Worm (Caenorhabditis elegans) whole organism, L4 larva: ENCODE measurements around the gene W03A5.1.

Source experiments
- F49E8.2 ChIP-seq: sonication (generic microtip); optimal IDR thresholded peaks from 2 replicates; lab custom pipeline; 2016; ENCODE audit warnings: missing compliant biosample characterization, mild to moderate bottlenecking, missing genetic modification characterization, borderline replicate concordance
- T20F7.1 ChIP-seq: fragments of 200-800 bp; sonication (Bioruptor generic); optimal IDR thresholded peaks from 2 replicates; lab custom pipeline; 2018; ENCODE audit warnings: mild to moderate bottlenecking, missing genetic modification characterization, missing compliant biosample characterization
- T26A8.4 ChIP-seq: fragments of 200-800 bp; sonication (Bioruptor generic); IDR thresholded peaks from 2 replicates; pipeline ENCODE4 v1.3.6; 2022; ENCODE audit warnings: missing genetic modification characterization, missing compliant biosample characterization
- Y5F2A.4 ChIP-seq: fragments of 200-800 bp; sonication (Bioruptor generic); optimal IDR thresholded peaks from 2 replicates; lab custom pipeline; 2018; ENCODE audit warnings: mild to moderate bottlenecking, missing genetic modification characterization, missing compliant biosample characterization
- ZK337.2 ChIP-seq: fragments of 200-800 bp; sonication (Bioruptor generic); IDR thresholded peaks from 2 replicates; pipeline ENCODE4 v1.3.6; 2022; ENCODE audit warnings: missing genetic modification reagents, missing genetic modification characterization, missing compliant biosample characterization
- aha-1 ChIP-seq: fragments of 150-350 bp; peaks from one replicate; lab custom pipeline; 2014; ENCODE audit warnings: missing biosample characterization, missing genetic modification characterization
- arid-1 ChIP-seq: fragments of 200-800 bp; sonication (Bioruptor generic); conservative IDR thresholded peaks from 2 replicates; pipeline ENCODE4 v1.3.6; 2022; ENCODE audit warnings: missing genetic modification reagents, missing genetic modification characterization, missing compliant biosample characterization
- ceh-20 ChIP-seq: fragments of 200-800 bp; sonication (Bioruptor generic); IDR thresholded peaks from 2 replicates; pipeline ENCODE4 v1.3.6; 2022; ENCODE audit warnings: missing genetic modification reagents, missing genetic modification characterization, missing compliant biosample characterization
- daf-12 ChIP-seq: fragments of 150-350 bp; optimal IDR thresholded peaks from 2 replicates; lab custom pipeline; 2014; ENCODE audit warnings: missing biosample characterization, missing genetic modification reagents, missing genetic modification characterization
- daf-16 ChIP-seq, 3 experiments: sonication (generic microtip); optimal IDR thresholded peaks; 2 replicates each; lab custom pipeline; 2016 to 2017; ENCODE audit warnings: missing genetic modification characterization in 3 of 3, missing genetic modification reagents in 3 of 3, mild to moderate bottlenecking in 2 of 3, missing compliant biosample characterization in 2 of 3, missing biosample characterization in 1 of 3, moderate library complexity in 1 of 3
- dmd-6 ChIP-seq: fragments of 200-800 bp; sonication (Bioruptor generic); IDR thresholded peaks from 2 replicates; pipeline ENCODE4 v1.3.6; 2022; ENCODE audit warnings: missing genetic modification reagents, missing genetic modification characterization, missing compliant biosample characterization
- dpl-1 ChIP-seq: fragments of 150-350 bp; optimal IDR thresholded peaks from 2 replicates; lab custom pipeline; 2014; ENCODE audit warnings: missing biosample characterization, missing genetic modification reagents, missing genetic modification characterization
- dve-1 ChIP-seq: sonication (generic microtip); optimal IDR thresholded peaks from 2 replicates; lab custom pipeline; 2017; ENCODE audit warnings: antibody characterized with exemption, mild to moderate bottlenecking, missing genetic modification characterization, missing compliant biosample characterization; ENCODE audit not compliant: insufficient read depth
- hif-1 ChIP-seq, 2 experiments: sonication (generic microtip); optimal IDR thresholded peaks; 2 replicates each; lab custom pipeline; 2016 to 2017; ENCODE audit warnings: missing compliant biosample characterization in 2 of 2, missing genetic modification characterization in 2 of 2, missing genetic modification reagents in 2 of 2, missing genotype in 2 of 2, mild to moderate bottlenecking in 1 of 2
- hlh-11 ChIP-seq: fragments of 200-800 bp; sonication (Bioruptor generic); optimal IDR thresholded peaks from 2 replicates; lab custom pipeline; 2018; ENCODE audit warnings: mild to moderate bottlenecking, missing genetic modification characterization, missing compliant biosample characterization
- hlh-30 ChIP-seq: sonication (generic microtip); optimal IDR thresholded peaks from 2 replicates; lab custom pipeline; 2017; ENCODE audit warnings: antibody characterized with exemption, mild to moderate bottlenecking, missing genetic modification characterization, missing compliant biosample characterization; ENCODE audit not compliant: insufficient read depth
- hmg-1.1 ChIP-seq: fragments of 200-800 bp; sonication (Bioruptor generic); IDR thresholded peaks from 2 replicates; pipeline ENCODE4 v1.3.6; 2022; ENCODE audit warnings: missing genetic modification reagents, missing genetic modification characterization, missing compliant biosample characterization
- lin-1 ChIP-seq: fragments of 200-800 bp; sonication (Bioruptor generic); IDR thresholded peaks from 2 replicates; pipeline ENCODE4 v1.3.6; 2022; ENCODE audit warnings: missing genetic modification reagents, missing genetic modification characterization, missing compliant biosample characterization
- lin-39 ChIP-seq: fragments of 150-350 bp; optimal IDR thresholded peaks from 2 replicates; lab custom pipeline; 2014; ENCODE audit warnings: missing biosample characterization, missing genetic modification reagents, missing genetic modification characterization
- lsy-2 ChIP-seq, 2 experiments: fragments of 150-350 bp in 1 of 2; sonication (generic microtip) in 1 of 2; optimal IDR thresholded peaks; 2 replicates each; lab custom pipeline; 2014 to 2017; ENCODE audit warnings: missing biosample characterization in 2 of 2, missing genetic modification characterization in 2 of 2
- mep-1 ChIP-seq: fragments of 150-350 bp; sonication (generic microtip); optimal IDR thresholded peaks from 3 replicates; lab custom pipeline; 2014; ENCODE audit warnings: missing biosample characterization, missing genetic modification characterization
- mes-2 ChIP-seq: sonication (generic microtip); optimal IDR thresholded peaks from 2 replicates; lab custom pipeline; 2016; ENCODE audit warnings: missing genotype, mild to moderate bottlenecking, missing genetic modification characterization, missing compliant biosample characterization; ENCODE audit not compliant: poor library complexity, severe bottlenecking
- mxl-3 ChIP-seq: fragments of 200-800 bp; sonication (Bioruptor generic); optimal IDR thresholded peaks from 2 replicates; lab custom pipeline; 2018; ENCODE audit warnings: mild to moderate bottlenecking, missing genetic modification characterization, missing compliant biosample characterization
- nhr-10 ChIP-seq: fragments of 150-350 bp; optimal IDR thresholded peaks from 2 replicates; lab custom pipeline; 2014; ENCODE audit warnings: missing biosample characterization, missing genetic modification characterization
- nhr-102 ChIP-seq: sonication (generic microtip); optimal IDR thresholded peaks from 2 replicates; lab custom pipeline; 2016; ENCODE audit warnings: mild to moderate bottlenecking, missing genetic modification characterization, moderate library complexity, missing compliant biosample characterization
- nhr-11 ChIP-seq: fragments of 150-350 bp; optimal IDR thresholded peaks from 2 replicates; lab custom pipeline; 2014; ENCODE audit warnings: missing biosample characterization, missing genetic modification characterization
- nhr-237 ChIP-seq: sonication (generic microtip); optimal IDR thresholded peaks from 2 replicates; lab custom pipeline; 2017; ENCODE audit warnings: missing biosample characterization, missing genetic modification characterization
- nhr-28 ChIP-seq: fragments of 150-350 bp; optimal IDR thresholded peaks from 2 replicates; lab custom pipeline; 2014; ENCODE audit warnings: missing biosample characterization, missing genetic modification characterization
- nhr-6 ChIP-seq: fragments of 150-350 bp; optimal IDR thresholded peaks from 2 replicates; lab custom pipeline; 2014; ENCODE audit warnings: missing biosample characterization, missing genetic modification characterization
- nhr-77 ChIP-seq: fragments of 150-350 bp; optimal IDR thresholded peaks from 2 replicates; lab custom pipeline; 2014; ENCODE audit warnings: missing biosample characterization, missing genetic modification characterization
- pha-4 ChIP-seq, 2 experiments: fragments of 150-350 bp in 1 of 2; fragments of 200-800 bp in 1 of 2; sonication (Bioruptor generic) in 1 of 2; IDR thresholded peaks in 1 of 2; optimal IDR thresholded peaks in 1 of 2; 2 replicates each; pipeline versions ENCODE4 v1.3.6 to Lab custom; 2014 to 2022; ENCODE audit warnings: missing genetic modification characterization in 2 of 2, missing genetic modification reagents in 2 of 2, missing biosample characterization in 1 of 2, missing compliant biosample characterization in 1 of 2
- php-3 ChIP-seq: fragments of 200-800 bp; sonication (Bioruptor generic); IDR thresholded peaks from 2 replicates; pipeline ENCODE4 v1.3.6; 2022; ENCODE audit warnings: missing genetic modification reagents, missing genetic modification characterization, missing compliant biosample characterization
- rbr-2 ChIP-seq: sonication (generic microtip); optimal IDR thresholded peaks from 2 replicates; lab custom pipeline; 2016; ENCODE audit warnings: missing genotype, missing genetic modification characterization, missing compliant biosample characterization
- set-16 ChIP-seq: fragments of 200-800 bp; sonication (Bioruptor generic); IDR thresholded peaks from 2 replicates; pipeline ENCODE4 v1.3.6; 2022; ENCODE audit warnings: missing genetic modification reagents, missing genetic modification characterization, missing compliant biosample characterization
- snpc-4 ChIP-seq: fragments of 150-350 bp; optimal IDR thresholded peaks from 2 replicates; lab custom pipeline; 2014; ENCODE audit warnings: missing biosample characterization, missing genetic modification characterization
- spr-1 ChIP-seq: sonication (generic microtip); optimal IDR thresholded peaks from 2 replicates; lab custom pipeline; 2016; ENCODE audit warnings: mild to moderate bottlenecking, missing genetic modification characterization, missing compliant biosample characterization
- spr-3 ChIP-seq: fragments of 200-800 bp; sonication (Bioruptor generic); optimal IDR thresholded peaks from 2 replicates; lab custom pipeline; 2018; ENCODE audit warnings: mild to moderate bottlenecking, missing genetic modification characterization, missing compliant biosample characterization
- tag-97 ChIP-seq: fragments of 200-800 bp; sonication (Bioruptor generic); IDR thresholded peaks from 2 replicates; pipeline ENCODE4 v1.3.6; 2022; ENCODE audit warnings: missing genetic modification characterization, missing compliant biosample characterization
- unc-62 ChIP-seq, 3 experiments: fragments of 150-350 bp in 1 of 3; sonication (generic microtip); optimal IDR thresholded peaks in 2 of 3; peaks in 1 of 3; 1 replicate in 1 of 3; 2 replicates in 2 of 3; lab custom pipeline; 2014 to 2017; ENCODE audit warnings: missing biosample characterization in 3 of 3, missing genetic modification characterization in 3 of 3, missing genetic modification reagents in 3 of 3, missing genotype in 1 of 3
- vab-7 ChIP-seq: fragments of 200-800 bp; sonication (Bioruptor generic); IDR thresholded peaks from 2 replicates; pipeline ENCODE4 v1.3.6; 2022; ENCODE audit warnings: missing genetic modification reagents, missing genetic modification characterization, missing compliant biosample characterization

The W03A5.1 gene

DNA sequence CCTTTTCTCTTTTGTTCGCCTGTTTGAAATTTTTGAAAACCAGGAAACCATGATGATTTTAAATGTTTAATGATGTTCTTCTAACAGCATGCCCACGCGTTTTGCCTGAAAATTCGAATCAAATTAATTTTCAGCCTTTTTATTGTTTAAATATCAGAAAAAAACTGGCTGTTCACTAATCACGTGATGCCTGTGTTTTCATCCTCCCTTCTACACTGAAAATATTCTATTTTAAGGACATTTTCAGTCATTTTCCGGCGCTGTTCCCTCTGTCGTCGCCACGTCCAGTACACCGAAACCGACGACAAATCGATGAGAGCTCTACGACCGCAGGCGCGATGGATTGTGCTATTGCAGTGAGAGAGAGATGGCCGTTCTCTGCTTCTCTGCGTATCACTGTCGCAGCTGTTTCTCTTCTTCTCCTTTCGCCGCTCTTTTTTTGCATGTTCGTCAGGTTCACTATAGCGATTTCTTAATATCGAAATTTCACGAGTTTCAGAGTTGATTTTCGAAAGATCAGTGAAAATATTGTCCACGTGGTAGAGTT lies 42.1 kb downstream of the W03A5.1 start, which contains the start of gene F48E8.8 (continued):
- TF ChIP-seq hlh-11 (tag; lab: Kevin White, UChicago) (peak; percentile 93), spr-1 (tag; lab: Kevin White, UChicago) (no peak), set-16 (GFP tag; lab: Robert Waterston, UW) (peak; percentile 44; the same call in 1 of the 2 replicates), rbr-2 (peak; percentile 58), Y5F2A.4 (GFP tag; lab: Kevin White, UChicago) (no peak), daf-16 (GFP tag; optimal IDR thresholded peaks at IDR 0.05; lab: Kevin White, UChicago) (peak in 1 of 2 experiments; percentile 21), daf-16 (tag; optimal IDR thresholded peaks at IDR 0.05; lab: Kevin White, UChicago) (peak; percentile 12), hmg-1.1 (GFP tag; lab: Robert Waterston, UW) (peak; percentile 80), T20F7.1 (GFP tag; lab: Kevin White, UChicago) (no peak), vab-7 (0 out of 2 replicates have a peak, but pooled peaks have one; percentile 12), nhr-28 (tag; lab: Kevin White, UChicago) (peak; percentile 45), mes-2 (peak; percentile 73), unc-62 (GFP tag; optimal IDR thresholded peaks at IDR 0.05 in 1 of 2; lab: Kevin White, UChicago) (peak in 1 of 2 experiments; percentile 89), unc-62 (tag; optimal IDR thresholded peaks at IDR 0.05; lab: Kevin White, UChicago) (no peak), nhr-77 (tag; lab: Kevin White, UChicago) (no peak), arid-1 (no peak), dmd-6 (GFP tag; lab: Robert Waterston, UW) (peak; percentile 51), dve-1 (peak; percentile 68), spr-3 (GFP tag; lab: Kevin White, UChicago) (no peak), hlh-30 (peak; percentile 77), nhr-102 (tag; lab: Kevin White, UChicago) (no peak), mxl-3 (GFP tag; lab: Kevin White, UChicago) (peak; percentile 9), hif-1 (tag; optimal IDR thresholded peaks at IDR 0.05; lab: Kevin White, UChicago) (peak in 1 of 2 experiments; percentile 46), nhr-237 (tag; lab: Kevin White, UChicago) (no peak), ZK337.2 (GFP tag; lab: Robert Waterston, UW) (no peak), F49E8.2 (no peak)
- TF ChIP-seq, all 104 proteins: peak for 23

DNA sequence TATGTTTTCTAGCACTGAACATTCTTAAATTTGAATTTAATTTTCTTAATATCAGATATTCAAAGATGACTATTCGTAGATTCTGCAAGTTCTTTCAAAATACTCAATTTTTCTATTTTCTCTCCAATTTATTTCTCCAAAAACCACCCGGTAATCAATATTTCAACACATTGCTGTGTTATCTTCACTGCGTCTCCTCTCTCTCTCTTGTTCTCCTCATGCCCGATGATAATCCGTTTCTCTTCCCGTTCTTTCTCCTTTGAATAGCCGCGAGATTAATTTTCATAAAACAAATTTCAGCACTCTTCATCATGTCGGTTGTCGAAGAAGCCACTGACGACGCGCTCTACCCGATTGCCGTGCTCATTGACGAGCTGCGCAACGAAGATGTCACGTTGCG lies 42.7 kb downstream of the W03A5.1 start, which contains the start of gene paa-1:
Gene paa-1 (plus strand): TSS at position 301 of the 400 bp plus-strand sequence.
- TF ChIP-seq mes-2 (no peak), pha-4 (GFP tag; IDR thresholded peaks at IDR 0.05; lab: Robert Waterston, UW) (no peak), pha-4 (tag; optimal IDR thresholded peaks at IDR 0.05; lab: Kevin White, UChicago) (no peak), snpc-4 (tag; lab: Kevin White, UChicago) (no peak), daf-16 (GFP tag; optimal IDR thresholded peaks at IDR 0.05; lab: Kevin White, UChicago) (no peak), daf-16 (tag; optimal IDR thresholded peaks at IDR 0.05; lab: Kevin White, UChicago) (no peak), unc-62 (GFP tag; optimal IDR thresholded peaks at IDR 0.05 in 1 of 2; lab: Kevin White, UChicago) (no peak), unc-62 (tag; optimal IDR thresholded peaks at IDR 0.05; lab: Kevin White, UChicago) (no peak), php-3 (GFP tag; lab: Robert Waterston, UW) (no peak), nhr-10 (tag; lab: Kevin White, UChicago) (no peak), mep-1 (tag; lab: Kevin White, UChicago) (no peak)

DNA sequence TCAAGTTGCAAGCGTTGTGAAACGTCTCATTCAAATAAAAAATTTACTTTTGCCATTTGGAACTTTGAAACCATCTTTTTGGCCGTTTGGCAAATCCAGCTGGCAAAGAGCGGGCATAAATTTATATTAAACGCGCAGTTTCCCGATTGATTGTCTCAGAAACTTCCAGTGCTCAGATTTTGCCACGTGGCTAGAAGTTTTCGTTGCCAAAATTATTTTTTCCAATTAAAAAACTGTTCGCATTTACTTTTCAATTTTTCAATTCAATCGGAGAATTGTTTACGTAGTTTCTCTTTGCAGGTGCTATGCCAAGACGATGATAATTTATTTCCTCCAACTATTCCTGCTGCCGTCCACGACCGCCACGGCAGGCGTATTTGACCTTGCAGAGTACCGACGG lies 45.6 kb downstream of the W03A5.1 start, which contains the start of gene F48E8.4:
Gene F48E8.4 (plus strand): TSS at position 301 of the 400 bp plus-strand sequence.
- no peak for TF ChIP-seq lsy-2 (tag; optimal IDR thresholded peaks at IDR 0.05; lab: Kevin White, UChicago)
- peak; percentile 31 for TF ChIP-seq aha-1 (tag; lab: Kevin White, UChicago)
- TF ChIP-seq lin-1 (GFP tag; lab: Robert Waterston, UW): no peak
- TF ChIP-seq ceh-20 (GFP tag; lab: Robert Waterston, UW): no peak
- no peak for TF ChIP-seq nhr-6
- TF ChIP-seq tag-97 (GFP tag; lab: Robert Waterston, UW): no peak
- 0 out of 2 replicates have a peak, but pooled peaks have one; percentile 20 for TF ChIP-seq T26A8.4
- TF ChIP-seq nhr-11 (tag; lab: Kevin White, UChicago): no peak
- TF ChIP-seq daf-12 (tag; lab: Kevin White, UChicago): no peak
- TF ChIP-seq daf-16 (GFP tag; optimal IDR thresholded peaks at IDR 0.05; lab: Kevin White, UChicago): no peak
- TF ChIP-seq daf-16 (tag; optimal IDR thresholded peaks at IDR 0.05; lab: Kevin White, UChicago): no peak
- TF ChIP-seq vab-7: no peak
- no peak for TF ChIP-seq dve-1
- TF ChIP-seq lin-39: no peak
- no peak for TF ChIP-seq dpl-1 (GFP tag; lab: Kevin White, UChicago)
- TF ChIP-seq, all 104 proteins: peak for 2
